Fruit fly (Drosophila melanogaster) whole organism, prepupa: Measurements from ENCODE around the gene dhd.

Experiments used
- Blimp-1 ChIP-seq: fragments of 200-800 bp; sonication (Bioruptor generic); optimal IDR thresholded peaks from 3 replicates; lab custom pipeline; 2017; ENCODE audit warnings: missing biosample characterization, missing genetic modification characterization, mild to moderate bottlenecking, moderate library complexity, missing genetic modification reagents
- CG10631 ChIP-seq: fragments of 200-800 bp; sonication (Bioruptor generic); optimal IDR thresholded peaks from 2 replicates; lab custom pipeline; 2016; ENCODE audit warnings: missing biosample characterization, missing genetic modification characterization
- CG10669 ChIP-seq: fragments of 200-800 bp; sonication (Bioruptor generic); optimal IDR thresholded peaks from 3 replicates; lab custom pipeline; 2018; ENCODE audit warnings: missing biosample characterization, mild to moderate bottlenecking, missing genetic modification characterization, moderate library complexity
- CG11294 ChIP-seq: fragments of 200-800 bp; sonication (Bioruptor generic); IDR thresholded peaks from 2 replicates; pipeline ENCODE4 v1.3.6; 2022; ENCODE audit warnings: missing biosample characterization, missing genetic modification characterization
- CG11902 ChIP-seq: fragments of 200-800 bp; sonication (Bioruptor generic); optimal IDR thresholded peaks from 3 replicates; lab custom pipeline; 2016; ENCODE audit warnings: missing biosample characterization, missing genetic modification characterization
- CG3032 ChIP-seq: fragments of 200-800 bp; optimal IDR thresholded peaks from 2 replicates; lab custom pipeline; 2019; ENCODE audit warnings: missing biosample characterization, mild to moderate bottlenecking, missing genetic modification characterization, moderate library complexity
- CG31627 ChIP-seq: fragments of 200-800 bp; sonication (Bioruptor generic); optimal IDR thresholded peaks from 3 replicates; lab custom pipeline; 2016; ENCODE audit warnings: missing biosample characterization, missing genetic modification characterization
- CG32006 ChIP-seq: fragments of 200-800 bp; sonication (Bioruptor generic); optimal IDR thresholded peaks from 3 replicates; lab custom pipeline; 2017; ENCODE audit warnings: missing biosample characterization, mild to moderate bottlenecking, missing genetic modification characterization
- CG6163 ChIP-seq: fragments of 200-800 bp; sonication (Bioruptor generic); IDR thresholded peaks from 3 replicates; pipeline ENCODE4 v1.3.6; 2022; ENCODE audit warnings: missing biosample characterization, missing genetic modification characterization
- CG6276 ChIP-seq: fragments of 200-800 bp; sonication (Bioruptor generic); optimal IDR thresholded peaks from 2 replicates; lab custom pipeline; 2017; ENCODE audit warnings: missing biosample characterization, mild to moderate bottlenecking, missing genetic modification characterization
- CG6792 ChIP-seq: fragments of 200-800 bp; sonication (Bioruptor generic); optimal IDR thresholded peaks from 3 replicates; lab custom pipeline; 2016; ENCODE audit warnings: missing biosample characterization, missing genetic modification characterization
- CG6854 ChIP-seq: fragments of 200-800 bp; sonication (Bioruptor generic); optimal IDR thresholded peaks from 2 replicates; lab custom pipeline; 2017; ENCODE audit warnings: missing biosample characterization, mild to moderate bottlenecking, missing genetic modification characterization
- CG7368 ChIP-seq: fragments of 200-800 bp; sonication (Bioruptor generic); optimal IDR thresholded peaks from 3 replicates; lab custom pipeline; 2016; ENCODE audit warnings: missing biosample characterization, missing genetic modification characterization
- CG8119 ChIP-seq: fragments of 200-800 bp; sonication (Bioruptor generic); IDR thresholded peaks from 3 replicates; pipeline ENCODE4 v1.3.6; 2022; ENCODE audit warnings: missing biosample characterization, missing genetic modification characterization
- CG8319 ChIP-seq: fragments of 200-800 bp; sonication (Bioruptor generic); optimal IDR thresholded peaks from 3 replicates; lab custom pipeline; 2016; ENCODE audit warnings: missing biosample characterization, missing genetic modification characterization
- CG8632 ChIP-seq: fragments of 200-800 bp; sonication (Bioruptor generic); optimal IDR thresholded peaks from 3 replicates; lab custom pipeline; 2016; ENCODE audit warnings: missing biosample characterization, missing genetic modification characterization
- CG9139 ChIP-seq: fragments of 200-800 bp; sonication (Bioruptor generic); optimal IDR thresholded peaks from 3 replicates; lab custom pipeline; 2017; ENCODE audit warnings: missing biosample characterization, mild to moderate bottlenecking, missing genetic modification characterization
- Eip75B ChIP-seq: fragments of 200-800 bp; sonication (Bioruptor generic); optimal IDR thresholded peaks from 3 replicates; lab custom pipeline; 2016; ENCODE audit warnings: missing biosample characterization, missing genetic modification characterization
- Eip78C ChIP-seq: fragments of 200-800 bp; sonication (Bioruptor generic); peaks from one replicate; lab custom pipeline; 2016; ENCODE audit warnings: missing biosample characterization, missing genetic modification characterization
- Eip93F ChIP-seq: fragments of 200-800 bp; sonication (Bioruptor generic); optimal IDR thresholded peaks from 2 replicates; lab custom pipeline; 2016; ENCODE audit warnings: missing biosample characterization, mild to moderate bottlenecking, missing genetic modification characterization
- Gug ChIP-seq: fragments of 200-800 bp; sonication (Bioruptor generic); IDR thresholded peaks from 2 replicates; pipeline ENCODE4 v1.3.6; 2022; ENCODE audit warnings: missing biosample characterization, missing genetic modification characterization
- Hr38 ChIP-seq: sonication (Bioruptor generic); optimal IDR thresholded peaks from 2 replicates; lab custom pipeline; 2016; ENCODE audit warnings: missing biosample characterization, missing genetic modification characterization
- Hr39 ChIP-seq: fragments of 200-800 bp; sonication (Bioruptor generic); optimal IDR thresholded peaks from 2 replicates; lab custom pipeline; 2016; ENCODE audit warnings: missing biosample characterization, missing genetic modification characterization
- Lpt ChIP-seq: fragments of 200-800 bp; sonication (Bioruptor generic); optimal IDR thresholded peaks from 3 replicates; lab custom pipeline; 2016; ENCODE audit warnings: missing biosample characterization, missing genetic modification characterization
- Met ChIP-seq: fragments of 200-800 bp; sonication (Bioruptor generic); optimal IDR thresholded peaks from 3 replicates; lab custom pipeline; 2016; ENCODE audit warnings: missing biosample characterization, missing genetic modification characterization
- OdsH ChIP-seq: fragments of 200-800 bp; sonication (Bioruptor generic); optimal IDR thresholded peaks from 3 replicates; lab custom pipeline; 2016; ENCODE audit warnings: missing biosample characterization, missing genetic modification characterization
- Smox ChIP-seq: fragments of 200-800 bp; sonication (Bioruptor generic); optimal IDR thresholded peaks from 3 replicates; lab custom pipeline; 2016; ENCODE audit warnings: missing biosample characterization, missing genetic modification characterization
- Sox102F ChIP-seq: fragments of 200-800 bp; sonication (Bioruptor generic); optimal IDR thresholded peaks from 2 replicates; lab custom pipeline; 2016; ENCODE audit warnings: missing biosample characterization, mild to moderate bottlenecking, missing genetic modification characterization
- Sox14 ChIP-seq: fragments of 200-800 bp; sonication (Bioruptor generic); optimal IDR thresholded peaks from 3 replicates; lab custom pipeline; 2016; ENCODE audit warnings: missing biosample characterization, missing genetic modification characterization
- Sox15 ChIP-seq: fragments of 200-800 bp; sonication (Bioruptor generic); optimal IDR thresholded peaks from 3 replicates; lab custom pipeline; 2016; ENCODE audit warnings: missing biosample characterization, missing genetic modification characterization
- acj6 ChIP-seq: fragments of 200-800 bp; sonication (Bioruptor generic); optimal IDR thresholded peaks from 3 replicates; lab custom pipeline; 2016; ENCODE audit warnings: missing biosample characterization, missing genetic modification characterization
- cyc ChIP-seq: fragments of 200-800 bp; sonication (Bioruptor generic); optimal IDR thresholded peaks from 3 replicates; lab custom pipeline; 2016; ENCODE audit warnings: missing biosample characterization, missing genetic modification characterization
- dsx ChIP-seq: fragments of 200-800 bp; optimal IDR thresholded peaks from 3 replicates; lab custom pipeline; 2019; ENCODE audit warnings: missing biosample characterization, mild to moderate bottlenecking, missing genetic modification characterization, moderate library complexity; ENCODE audit not compliant: poor library complexity, severe bottlenecking
- esn ChIP-seq: fragments of 200-800 bp; sonication (Bioruptor generic); optimal IDR thresholded peaks from 2 replicates; lab custom pipeline; 2016; ENCODE audit warnings: missing biosample characterization, mild to moderate bottlenecking, missing genetic modification characterization, moderate library complexity
- fd59A ChIP-seq: fragments of 200-800 bp; sonication (Bioruptor generic); optimal IDR thresholded peaks from 2 replicates; lab custom pipeline; 2017; ENCODE audit warnings: missing biosample characterization, mild to moderate bottlenecking, missing genetic modification characterization, missing genetic modification reagents
- fd85E ChIP-seq: fragments of 200-800 bp; sonication (Bioruptor generic); optimal IDR thresholded peaks from 3 replicates; lab custom pipeline; 2016; ENCODE audit warnings: missing biosample characterization, missing genetic modification characterization
- lz ChIP-seq: fragments of 200-800 bp; sonication (Bioruptor generic); optimal IDR thresholded peaks from 3 replicates; lab custom pipeline; 2016; ENCODE audit warnings: missing biosample characterization, missing genetic modification characterization
- pdm3 ChIP-seq: fragments of 200-800 bp; sonication (Bioruptor generic); optimal IDR thresholded peaks from 3 replicates; lab custom pipeline; 2016; ENCODE audit warnings: missing biosample characterization, missing genetic modification characterization
- salr ChIP-seq, 2 experiments: fragments of 200-800 bp; sonication (Bioruptor generic); optimal IDR thresholded peaks; 3 replicates each; lab custom pipeline; 2016 to 2018; ENCODE audit warnings: missing biosample characterization in 2 of 2, missing genetic modification characterization in 2 of 2, mild to moderate bottlenecking in 1 of 2
- ss ChIP-seq, 2 experiments: fragments of 200-800 bp; sonication (Bioruptor generic); optimal IDR thresholded peaks; 2 replicates in 1 of 2; 3 replicates in 1 of 2; lab custom pipeline; 2017 to 2018; ENCODE audit warnings: mild to moderate bottlenecking in 2 of 2, missing biosample characterization in 2 of 2, missing genetic modification characterization in 2 of 2, moderate library complexity in 1 of 2
- svp ChIP-seq: fragments of 200-800 bp; sonication (Bioruptor generic); peaks from one replicate; lab custom pipeline; 2016; ENCODE audit warnings: missing biosample characterization, missing genetic modification characterization
- topi ChIP-seq: fragments of 200-800 bp; sonication (Bioruptor generic); optimal IDR thresholded peaks from 3 replicates; lab custom pipeline; 2016; ENCODE audit warnings: missing biosample characterization, missing genetic modification characterization
- vri ChIP-seq: fragments of 200-800 bp; sonication (Bioruptor generic); optimal IDR thresholded peaks from 3 replicates; lab custom pipeline; 2016; ENCODE audit warnings: missing biosample characterization, mild to moderate bottlenecking, missing genetic modification characterization

The dhd gene

dm6 chrX:5322459-5322883, 10.5 kb downstream of the dhd start, which contains the start of gene Rnp4F (continued):
- TF ChIP-seq CG6163 (GFP tag; lab: Robert Waterston, UW): no peak; the same call in 1 of the 3 replicates
- peak; percentile 61 for TF ChIP-seq CG6792
- TF ChIP-seq Hr38 (GFP tag; lab: Kevin White, UChicago): peak; percentile 45
- TF ChIP-seq CG8119 (GFP tag; lab: Robert Waterston, UW): peak; percentile 73; the same call in 2 of the 3 replicates
- TF ChIP-seq Sox15: peak; percentile 62
- TF ChIP-seq CG8632 (GFP tag; lab: Kevin White, UChicago): peak; percentile 70
- peak; percentile 80 for TF ChIP-seq lz
- TF ChIP-seq CG32006 (GFP tag; lab: Kevin White, UChicago): peak; percentile 75
- TF ChIP-seq CG8319: peak; percentile 41
- peak; percentile 77 for TF ChIP-seq OdsH (GFP tag; lab: Kevin White, UChicago)
- TF ChIP-seq Lpt (GFP tag; lab: Kevin White, UChicago): peak; percentile 72
- no peak for TF ChIP-seq dsx (GFP tag; lab: Kevin White, UChicago)
- TF ChIP-seq CG10669 (GFP tag; lab: Kevin White, UChicago): peak; percentile 52
- peak; percentile 70 for TF ChIP-seq Gug (GFP tag; lab: Robert Waterston, UW)
- no peak for TF ChIP-seq CG6276 (GFP tag; lab: Kevin White, UChicago)
- peak; percentile 85 for TF ChIP-seq pdm3 (GFP tag; lab: Kevin White, UChicago)
- TF ChIP-seq salr (GFP tag; optimal IDR thresholded peaks at IDR 0.05; lab: Kevin White, UChicago): peak; percentile 24 to 67
- TF ChIP-seq Sox102F (GFP tag; lab: Kevin White, UChicago): no peak
- TF ChIP-seq CG9139 (GFP tag; lab: Kevin White, UChicago): no peak
- TF ChIP-seq vri: no peak
- peak; percentile 74 for TF ChIP-seq CG10631 (GFP tag; lab: Kevin White, UChicago)
- TF ChIP-seq topi (GFP tag; lab: Kevin White, UChicago): peak; percentile 16
- TF ChIP-seq acj6 (GFP tag; lab: Kevin White, UChicago): peak; percentile 76
- TF ChIP-seq Eip93F (GFP tag; lab: Kevin White, UChicago): no peak
- no peak for TF ChIP-seq svp (GFP tag; lab: Kevin White, UChicago)
- TF ChIP-seq CG7368 (GFP tag; lab: Kevin White, UChicago): peak; percentile 23
- peak; percentile 57 for TF ChIP-seq fd59A (GFP tag; lab: Kevin White, UChicago)
- peak; percentile 64 for TF ChIP-seq CG6854 (GFP tag; lab: Kevin White, UChicago)
- no peak for TF ChIP-seq Eip75B (GFP tag; lab: Kevin White, UChicago)
- TF ChIP-seq CG3032: peak; percentile 62
- no peak for TF ChIP-seq fd85E
- TF ChIP-seq Eip78C: peak; percentile 85
- TF ChIP-seq Met: no peak
- peak; percentile 73 for TF ChIP-seq CG11902 (GFP tag; lab: Kevin White, UChicago)
- peak; percentile 83 for TF ChIP-seq CG31627 (GFP tag; lab: Kevin White, UChicago)
- TF ChIP-seq Hr39: peak; percentile 84
- TF ChIP-seq Smox (GFP tag; lab: Kevin White, UChicago): no peak
- peak; percentile 78 for TF ChIP-seq cyc (GFP tag; lab: Kevin White, UChicago)
- peak; percentile 73 for TF ChIP-seq esn
- TF ChIP-seq CG11294 (GFP tag; lab: Robert Waterston, UW): peak; percentile 31; the same call in 1 of the 2 replicates
- TF ChIP-seq Sox14 (GFP tag; lab: Kevin White, UChicago): peak; percentile 76
- peak; percentile 15 for TF ChIP-seq Blimp-1

- TF ChIP-seq ss (GFP tag; optimal IDR thresholded peaks at IDR 0.05; lab: Kevin White, UChicago) (no peak), Sox15 (no peak), Smox (GFP tag; lab: Kevin White, UChicago) (no peak)
Measured at dm6 chrX:5323636-5324035, 11.7 kb downstream of the dhd start, which contains the start of gene Mcm3. Mcm3 (plus strand) TSS chrX:5323855.
